Worm (Caenorhabditis elegans): Measurements from ENCODE around the gene T23F11.6.

T23F11.6 gene

DNA sequence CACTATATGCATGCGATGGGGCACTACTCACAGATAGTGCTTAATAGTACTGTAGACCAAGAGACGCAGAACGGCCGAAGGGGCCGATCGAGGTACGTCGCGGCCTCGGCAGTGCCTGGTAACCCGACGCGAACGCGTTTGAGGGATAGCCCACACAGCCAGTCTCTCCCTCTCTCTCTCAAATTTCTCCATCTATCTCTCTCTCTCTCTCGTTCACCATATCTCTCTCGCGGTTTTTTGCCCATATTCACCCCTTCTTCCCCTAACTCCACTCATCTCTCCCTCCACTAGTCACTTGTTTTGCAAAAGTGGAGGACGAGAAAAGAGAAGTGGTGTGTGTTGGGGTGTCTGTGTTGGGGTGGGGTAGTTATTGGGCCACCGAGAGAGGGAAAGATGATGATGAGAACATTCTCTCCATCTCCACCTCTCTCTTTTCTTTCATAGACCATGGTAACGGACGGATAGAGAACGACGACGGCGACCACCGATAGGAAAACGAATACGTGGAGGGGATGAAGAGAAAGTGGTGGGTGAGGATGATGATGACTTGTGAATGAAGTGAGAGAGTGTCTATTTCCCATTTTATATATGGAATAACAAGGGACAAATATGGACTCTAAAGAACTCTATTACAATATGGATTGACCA, 19.2 kb upstream of the T23F11.6 start:
- TF ChIP-seq him-1 (tag; optimal IDR thresholded peaks at IDR 0.05) (peak; percentile 8), W03F9.2 (tag; optimal IDR thresholded peaks at IDR 0.05) (no peak), dao-5 (tag; optimal IDR thresholded peaks at IDR 0.05) (no peak)

- TF ChIP-seq W03F9.2 (tag; optimal IDR thresholded peaks at IDR 0.05) (no peak), dao-5 (tag; optimal IDR thresholded peaks at IDR 0.05) (no peak), him-1 (tag; optimal IDR thresholded peaks at IDR 0.05) (no peak)
Observed at ce11 chrIII:4665272-4665671, 17.6 kb upstream of the T23F11.6 start, which contains the start of gene T23F11.4. TSS of gene T23F11.4 (minus strand) at chrIII:4665372.

DNA sequence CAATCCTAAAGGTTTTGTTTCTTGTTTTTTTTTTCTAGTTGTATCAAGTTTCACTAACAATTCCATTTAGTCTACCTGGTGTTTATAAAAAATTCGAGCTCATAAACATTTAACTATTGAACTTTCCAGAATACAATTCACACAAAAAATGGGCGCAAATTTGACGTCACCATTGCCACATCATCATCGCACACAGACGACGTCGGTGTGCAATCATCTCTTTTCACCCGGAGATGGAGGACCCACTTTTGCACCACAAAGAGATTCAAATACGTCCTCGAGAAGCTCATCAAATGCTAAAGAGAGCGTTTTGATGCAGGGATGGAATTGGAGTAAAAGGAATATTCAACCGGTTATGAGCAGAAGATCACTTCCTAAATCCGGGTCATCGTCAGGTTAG, 11.7 kb upstream of the T23F11.6 start:
- no peak for TF ChIP-seq W03F9.2 (tag; optimal IDR thresholded peaks at IDR 0.05)
- TF ChIP-seq him-1 (tag; optimal IDR thresholded peaks at IDR 0.05), result no peak
- no peak for TF ChIP-seq dao-5 (tag; optimal IDR thresholded peaks at IDR 0.05)

DNA sequence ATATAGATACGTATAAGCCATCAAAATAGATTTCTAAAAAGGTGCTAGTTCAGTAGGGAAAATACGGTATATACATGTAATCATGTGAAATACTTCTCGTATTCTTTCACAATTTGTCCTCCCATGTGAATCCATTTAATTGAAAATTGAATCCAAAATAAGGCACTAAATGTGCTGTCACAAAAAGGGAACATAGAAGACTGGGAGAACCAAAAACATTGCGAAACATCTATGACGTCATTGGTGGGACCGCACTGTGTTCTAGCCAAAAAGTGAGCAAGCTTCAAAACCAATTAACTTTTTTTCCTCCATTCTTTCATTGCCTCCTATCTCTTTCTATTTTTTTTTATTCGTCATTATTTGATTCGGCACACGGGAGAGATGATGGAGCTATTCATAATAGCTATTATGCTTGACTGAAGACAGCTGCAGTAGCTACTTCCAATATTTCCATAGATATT, 10.7 kb upstream of the T23F11.6 start, which contains the start of gene cdka-1:
cdka-1 (plus strand) TSS at position 411 of the 461 bp plus-strand sequence.
- TF ChIP-seq dao-5 (tag; optimal IDR thresholded peaks at IDR 0.05), result no peak
- TF ChIP-seq him-1 (tag; optimal IDR thresholded peaks at IDR 0.05), result peak; percentile 29
- TF ChIP-seq W03F9.2 (tag; optimal IDR thresholded peaks at IDR 0.05), result no peak

- no peak for TF ChIP-seq dao-5 (tag; optimal IDR thresholded peaks at IDR 0.05)
- no peak for TF ChIP-seq W03F9.2 (tag; optimal IDR thresholded peaks at IDR 0.05)
- TF ChIP-seq him-1 (tag; optimal IDR thresholded peaks at IDR 0.05), result no peak
Observed at ce11 chrIII:4657386-4657785, 9.7 kb upstream of the T23F11.6 start.

ce11 chrIII:4656415-4656814, 8.7 kb upstream of the T23F11.6 start:
- TF ChIP-seq dao-5 (tag; optimal IDR thresholded peaks at IDR 0.05) (no peak), W03F9.2 (tag; optimal IDR thresholded peaks at IDR 0.05) (no peak), him-1 (tag; optimal IDR thresholded peaks at IDR 0.05) (peak; percentile 91)

ce11 chrIII:4655402-4655801, 7.7 kb upstream of the T23F11.6 start, which contains the start of gene T23F11.2:
TSS of gene T23F11.2 (minus strand) at chrIII:4655502.
- no peak for TF ChIP-seq W03F9.2 (tag; optimal IDR thresholded peaks at IDR 0.05)
- no peak for TF ChIP-seq him-1 (tag; optimal IDR thresholded peaks at IDR 0.05)
- no peak for TF ChIP-seq dao-5 (tag; optimal IDR thresholded peaks at IDR 0.05)

DNA sequence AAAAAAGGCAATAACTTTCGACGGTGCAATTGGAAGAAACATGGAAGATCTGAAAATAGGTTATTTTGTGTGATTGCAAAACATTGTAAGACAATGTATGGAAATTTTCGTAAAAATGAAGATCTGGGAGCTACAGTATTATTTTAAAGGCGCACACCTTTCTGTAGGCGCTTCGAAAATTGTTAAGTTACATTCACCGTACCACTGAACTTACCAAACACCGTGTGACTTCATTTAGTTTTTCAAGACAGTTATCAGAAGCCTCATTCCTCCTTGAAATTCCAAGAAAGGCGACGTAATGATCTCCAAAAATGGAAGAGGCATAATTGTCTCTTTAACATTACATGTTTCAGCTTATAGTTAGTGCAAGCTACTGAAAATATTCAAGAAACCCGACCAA, 6.2 kb upstream of the T23F11.6 start:
- no peak for TF ChIP-seq dao-5 (tag; optimal IDR thresholded peaks at IDR 0.05)
- TF ChIP-seq W03F9.2 (tag; optimal IDR thresholded peaks at IDR 0.05), result no peak
- TF ChIP-seq him-1 (tag; optimal IDR thresholded peaks at IDR 0.05), result no peak

DNA sequence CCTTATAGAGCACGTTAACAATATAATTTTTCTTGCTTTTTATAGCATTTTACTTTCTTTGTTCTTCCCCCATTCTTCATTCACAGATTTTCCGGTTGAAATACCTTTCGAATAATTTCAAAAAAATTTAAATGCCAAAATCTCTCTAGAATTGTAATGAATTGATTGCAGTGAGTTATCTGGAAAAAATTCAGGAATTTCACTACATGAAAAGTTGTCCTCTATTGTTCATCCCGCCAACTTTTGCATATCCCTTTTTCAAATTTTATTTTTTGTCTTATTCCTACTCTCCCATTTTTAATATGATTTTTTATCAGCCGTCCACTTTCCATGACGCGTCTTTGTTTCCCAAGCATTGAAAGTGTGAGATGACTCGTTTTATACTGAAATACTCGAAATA, 5.7 kb upstream of the T23F11.6 start:
- TF ChIP-seq him-1 (tag; optimal IDR thresholded peaks at IDR 0.05) (no peak), dao-5 (tag; optimal IDR thresholded peaks at IDR 0.05) (no peak)

- TF ChIP-seq him-1 (tag; optimal IDR thresholded peaks at IDR 0.05) (no peak), dao-5 (tag; optimal IDR thresholded peaks at IDR 0.05) (no peak), W03F9.2 (tag; optimal IDR thresholded peaks at IDR 0.05) (no peak)
Observed at ce11 chrIII:4649811-4650544, 2.3 kb upstream of the T23F11.6 start, which contains the start of gene ppm-2. TSS of gene ppm-2 (plus strand) at chrIII:4650494.

DNA sequence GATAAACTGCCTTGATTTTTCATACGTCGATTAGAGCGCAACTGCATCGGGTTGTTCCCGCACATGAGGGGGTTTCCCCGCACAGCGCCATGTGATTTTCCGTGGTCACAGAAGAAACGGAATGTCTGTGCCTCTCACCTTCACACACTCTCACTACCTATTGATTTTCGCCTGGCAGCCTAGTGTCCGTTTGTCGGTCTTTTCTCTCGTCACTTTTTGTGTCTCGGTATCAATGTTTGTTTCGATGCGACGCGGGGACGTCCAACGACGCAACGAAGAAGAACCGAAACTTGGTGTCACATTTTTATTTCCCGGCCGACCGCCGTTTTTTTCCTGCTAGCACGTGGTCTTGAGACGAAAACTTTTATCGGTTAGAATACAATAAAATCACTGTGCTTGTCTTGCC, 1.6 kb upstream of the T23F11.6 start:
- TF ChIP-seq W03F9.2 (tag; optimal IDR thresholded peaks at IDR 0.05) (peak; percentile 57), him-1 (tag; optimal IDR thresholded peaks at IDR 0.05) (peak; percentile 89), dao-5 (tag; optimal IDR thresholded peaks at IDR 0.05) (no peak)

ce11 chrIII:4647341-4647740, 381 bp downstream of the T23F11.6 start:
- TF ChIP-seq W03F9.2 (tag; optimal IDR thresholded peaks at IDR 0.05) (no peak), him-1 (tag; optimal IDR thresholded peaks at IDR 0.05) (no peak), dao-5 (tag; optimal IDR thresholded peaks at IDR 0.05) (no peak)

DNA sequence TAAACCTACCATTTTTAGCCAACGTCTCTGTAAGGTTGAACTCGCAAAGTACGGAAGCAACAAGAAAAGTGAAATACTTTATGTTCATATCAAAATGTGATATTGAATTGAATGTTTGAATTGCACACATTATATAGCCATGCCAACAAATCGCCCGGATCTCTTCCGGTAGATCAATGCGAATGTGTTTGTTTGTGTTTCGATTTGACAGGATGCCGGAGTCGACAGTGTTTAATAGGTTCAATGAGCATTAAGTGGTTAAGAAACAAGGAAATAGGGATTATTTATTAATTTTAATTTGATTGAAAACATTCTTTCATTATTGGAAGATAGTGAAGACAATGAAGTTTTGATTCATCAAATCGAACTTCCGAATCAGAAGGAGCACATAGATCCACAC, 1.5 kb downstream of the T23F11.6 start, which contains the start of gene pqn-29:
pqn-29 (minus strand) TSS at position 101 of the 400 bp plus-strand sequence.
- no peak for TF ChIP-seq W03F9.2 (tag; optimal IDR thresholded peaks at IDR 0.05)
- no peak for TF ChIP-seq dao-5 (tag; optimal IDR thresholded peaks at IDR 0.05)
- no peak for TF ChIP-seq him-1 (tag; optimal IDR thresholded peaks at IDR 0.05)

DNA sequence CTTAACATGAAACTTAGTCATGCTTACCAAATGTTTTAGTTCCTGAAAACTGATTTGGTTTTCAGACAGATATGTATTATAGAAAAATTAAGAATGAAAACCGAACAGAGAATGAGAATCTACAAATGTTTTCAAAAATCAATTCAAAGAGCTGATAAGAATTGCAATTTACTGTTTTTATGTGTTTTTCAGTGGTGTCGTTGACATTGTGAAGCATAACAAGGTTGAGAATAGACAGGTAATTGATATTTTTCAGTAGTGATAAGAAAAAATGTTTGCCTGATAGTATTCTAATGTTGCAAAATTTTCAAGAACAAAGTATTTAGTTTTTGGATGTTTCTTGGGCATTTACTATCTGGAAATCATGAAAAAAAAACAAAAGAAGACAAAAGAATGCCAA, 4.5 kb downstream of the T23F11.6 start, which contains the start of gene pfas-1:
pfas-1 (minus strand) TSS at position 49 of the 400 bp plus-strand sequence.
- no peak for TF ChIP-seq W03F9.2 (tag; optimal IDR thresholded peaks at IDR 0.05)
- no peak for TF ChIP-seq him-1 (tag; optimal IDR thresholded peaks at IDR 0.05)
- TF ChIP-seq dao-5 (tag; optimal IDR thresholded peaks at IDR 0.05), result no peak
